Worm (Caenorhabditis elegans): ENCODE measurements around the gene srh-214.

Gene srh-214

ce11 chrV:16831310-16831709 is 1.8 kb upstream of the srh-214 start:
- TF ChIP-seq tag-97 (GFP tag; IDR thresholded peaks at IDR 0.05), result no peak
- peak in 1 of 2 experiments; percentile 93 for TF ChIP-seq unc-62 (GFP tag; optimal IDR thresholded peaks at IDR 0.05 in 1 of 2)
- TF ChIP-seq unc-62 (tag; optimal IDR thresholded peaks at IDR 0.05), result no peak

- no peak for TF ChIP-seq unc-130 (GFP tag; optimal IDR thresholded peaks at IDR 0.05)
- no peak for TF ChIP-seq snpc-4 (tag; optimal IDR thresholded peaks at IDR 0.05)
- TF ChIP-seq mdl-1 (tag; optimal IDR thresholded peaks at IDR 0.05), result no peak
- no peak for TF ChIP-seq nhr-237 (tag; optimal IDR thresholded peaks at IDR 0.05)
- TF ChIP-seq nhr-10 (tag; optimal IDR thresholded peaks at IDR 0.05), result no peak
- TF ChIP-seq nhr-11 (tag; optimal IDR thresholded peaks at IDR 0.05), result no peak
- TF ChIP-seq zfp-2 (tag; optimal IDR thresholded peaks at IDR 0.05), result no peak
- TF ChIP-seq ceh-44 (GFP tag; IDR thresholded peaks at IDR 0.05), result no peak
- TF ChIP-seq F10B5.3 (tag; optimal IDR thresholded peaks at IDR 0.05), result no peak
- no peak for TF ChIP-seq nhr-48 (tag; optimal IDR thresholded peaks at IDR 0.05)
- TF ChIP-seq egl-43 (GFP tag; IDR thresholded peaks at IDR 0.05), result no peak
These were observed 2.1 kb downstream of the srh-214 start, which contains the start of gene srh-216 for ce11 chrV:16827485-16827884. TSS of gene srh-216 (minus strand) at chrV:16827585.

- TF ChIP-seq F10B5.3 (tag; optimal IDR thresholded peaks at IDR 0.05), result no peak
- TF ChIP-seq F37D6.2 (tag; optimal IDR thresholded peaks at IDR 0.05), result no peak
- no peak for TF ChIP-seq skn-1 (tag; optimal IDR thresholded peaks at IDR 0.05)
- no peak for TF ChIP-seq lin-15B (tag; optimal IDR thresholded peaks at IDR 0.05)
- TF ChIP-seq daf-12 (tag; optimal IDR thresholded peaks at IDR 0.05), result no peak
- peak in 1 of 2 experiments; percentile 35 for TF ChIP-seq hif-1 (tag; optimal IDR thresholded peaks at IDR 0.05)
- TF ChIP-seq sdz-12 (GFP tag; optimal IDR thresholded peaks at IDR 0.05), result no peak
- 0 out of 2 replicates have a peak, but pooled peaks have one; percentile 46 for TF ChIP-seq ceh-20 (GFP tag; IDR thresholded peaks at IDR 0.05)
- TF ChIP-seq mep-1 (tag; optimal IDR thresholded peaks at IDR 0.05), result no peak
- TF ChIP-seq hlh-30 (tag; optimal IDR thresholded peaks at IDR 0.05; ENCODE audit: insufficient read depth), result no peak
- no peak for TF ChIP-seq R02D3.7 (tag; optimal IDR thresholded peaks at IDR 0.05)
- no peak for TF ChIP-seq unc-39 (tag; optimal IDR thresholded peaks at IDR 0.05)
- no peak for TF ChIP-seq snpc-1.2 (GFP tag; IDR thresholded peaks at IDR 0.05)
- no peak for TF ChIP-seq daf-8 (GFP tag; IDR thresholded peaks at IDR 0.05)
- TF ChIP-seq aha-1 (tag), result peak; percentile 63
- TF ChIP-seq nhr-28 (tag; optimal IDR thresholded peaks at IDR 0.05), result no peak
- TF ChIP-seq ztf-7 (tag; optimal IDR thresholded peaks at IDR 0.05), result no peak
- no peak for TF ChIP-seq lir-3 (tag; optimal IDR thresholded peaks at IDR 0.05)
- TF ChIP-seq zip-11 (GFP tag; IDR thresholded peaks at IDR 0.05), result no peak
- TF ChIP-seq dmd-9 (GFP tag; IDR thresholded peaks at IDR 0.05), result no peak
- TF ChIP-seq ceh-28 (tag; optimal IDR thresholded peaks at IDR 0.05), result no peak
- no peak for TF ChIP-seq hlh-11 (tag; optimal IDR thresholded peaks at IDR 0.05)
- no peak for TF ChIP-seq Y75B8A.6 (GFP tag; IDR thresholded peaks at IDR 0.05)
- no peak for TF ChIP-seq ceh-44 (GFP tag; IDR thresholded peaks at IDR 0.05)
- TF ChIP-seq lin-38 (GFP tag; IDR thresholded peaks at IDR 0.05), result no peak
- no peak for TF ChIP-seq fkh-10 (GFP tag; optimal IDR thresholded peaks at IDR 0.05)
- TF ChIP-seq unc-62 (GFP tag; optimal IDR thresholded peaks at IDR 0.05 in 1 of 2), result peak in 1 of 2 experiments; percentile 71
- no peak for TF ChIP-seq unc-62 (tag; optimal IDR thresholded peaks at IDR 0.05)
These were observed 8.3 kb downstream of the srh-214 start, which contains the start of gene T20B3.14 for ce11 chrV:16821270-16821737. TSS of gene T20B3.14 (minus strand) at chrV:16821320.

- TF ChIP-seq madf-9 (GFP tag; conservative IDR thresholded peaks at IDR 0.05) (no peak), nhr-6 (tag; optimal IDR thresholded peaks at IDR 0.05) (no peak), hlh-30 (tag; optimal IDR thresholded peaks at IDR 0.05; ENCODE audit: insufficient read depth) (peak; percentile 60), pqm-1 (tag; optimal IDR thresholded peaks at IDR 0.05) (peak; percentile 61), ztf-11 (tag; optimal IDR thresholded peaks at IDR 0.05) (no peak), dve-1 (tag; optimal IDR thresholded peaks at IDR 0.05; ENCODE audit: insufficient read depth) (peak; percentile 78), snpc-4 (tag; optimal IDR thresholded peaks at IDR 0.05) (no peak), mxl-3 (GFP tag; optimal IDR thresholded peaks at IDR 0.05) (peak; percentile 9), ceh-62 (tag; optimal IDR thresholded peaks at IDR 0.05) (no peak), hlh-11 (tag; optimal IDR thresholded peaks at IDR 0.05) (peak; percentile 69), mdl-1 (tag; optimal IDR thresholded peaks at IDR 0.05) (peak in 1 of 2 experiments; percentile 62), php-3 (GFP tag; IDR thresholded peaks at IDR 0.05) (peak; percentile 100), nhr-77 (tag; optimal IDR thresholded peaks at IDR 0.05) (peak; percentile 2), aha-1 (tag) (peak; percentile 60), lin-38 (GFP tag; IDR thresholded peaks at IDR 0.05) (0 out of 2 replicates have a peak, but pooled peaks have one; percentile 5), nhr-102 (tag; optimal IDR thresholded peaks at IDR 0.05) (peak; percentile 33)
These were observed 12.8 kb downstream of the srh-214 start for ce11 chrV:16816707-16817106.

Measured in whole organism, L4 larva.